Fruit fly (Drosophila melanogaster) whole organism, adult: ENCODE measurements around the gene Cda5.

ENCODE experiments used
- CG11617 ChIP-seq: fragments of 200-800 bp; sonication (Bioruptor generic); optimal IDR thresholded peaks from 2 replicates; lab custom pipeline; 2017; ENCODE audit warnings: mild to moderate bottlenecking, missing biosample characterization, missing genetic modification reagents, missing genetic modification characterization
- CG12768 ChIP-seq: fragments of 200-800 bp; sonication (Bioruptor generic); optimal IDR thresholded peaks from 2 replicates; lab custom pipeline; 2017; ENCODE audit warnings: missing biosample characterization, missing genetic modification characterization, mild to moderate bottlenecking, moderate library complexity, missing genetic modification reagents
- CG14711 ChIP-seq: fragments of 200-800 bp; sonication (Bioruptor generic); optimal IDR thresholded peaks from 2 replicates; lab custom pipeline; 2018; ENCODE audit warnings: missing biosample characterization, mild to moderate bottlenecking, missing genetic modification characterization, moderate library complexity
- CG1620 ChIP-seq: fragments of 200-800 bp; sonication (Bioruptor generic); optimal IDR thresholded peaks from 2 replicates; lab custom pipeline; 2016; ENCODE audit warnings: missing biosample characterization, missing genetic modification characterization
- CG33017 ChIP-seq: fragments of 200-800 bp; sonication (Bioruptor generic); optimal IDR thresholded peaks from 2 replicates; lab custom pipeline; 2018; ENCODE audit warnings: missing biosample characterization, mild to moderate bottlenecking, missing genetic modification characterization, moderate library complexity
- CG5204 ChIP-seq: fragments of 200-800 bp; sonication (Bioruptor generic); optimal IDR thresholded peaks from 2 replicates; lab custom pipeline; 2016; ENCODE audit warnings: missing biosample characterization, missing genetic modification characterization
- CG7045 ChIP-seq: fragments of 200-800 bp; sonication (Bioruptor generic); optimal IDR thresholded peaks from 2 replicates; lab custom pipeline; 2017; ENCODE audit warnings: missing biosample characterization, mild to moderate bottlenecking, missing genetic modification characterization
- CG7101 ChIP-seq: fragments of 200-800 bp; sonication (Bioruptor generic); optimal IDR thresholded peaks from 2 replicates; lab custom pipeline; 2018; ENCODE audit warnings: missing biosample characterization, mild to moderate bottlenecking, missing genetic modification characterization, moderate library complexity
- Clk ChIP-seq: fragments of 200-800 bp; sonication (Bioruptor generic); optimal IDR thresholded peaks from 2 replicates; lab custom pipeline; 2017; ENCODE audit warnings: missing biosample characterization, missing genetic modification characterization
- Crg-1 ChIP-seq: fragments of 200-800 bp; sonication (Bioruptor generic); optimal IDR thresholded peaks from 2 replicates; lab custom pipeline; 2016; ENCODE audit warnings: missing biosample characterization, missing genetic modification characterization
- Hr96 ChIP-seq: fragments of 200-800 bp; sonication (Bioruptor generic); optimal IDR thresholded peaks from 2 replicates; lab custom pipeline; 2016; ENCODE audit warnings: missing biosample characterization, missing genetic modification characterization
- Mnt ChIP-seq: fragments of 200-800 bp; sonication (Bioruptor generic); optimal IDR thresholded peaks from 2 replicates; lab custom pipeline; 2016; ENCODE audit warnings: missing biosample characterization, mild to moderate bottlenecking, missing genetic modification characterization
- bab1 ChIP-seq: fragments of 200-800 bp; sonication (Bioruptor generic); optimal IDR thresholded peaks from 3 replicates; lab custom pipeline; 2019; ENCODE audit warnings: missing biosample characterization, mild to moderate bottlenecking, missing genetic modification characterization, moderate library complexity
- cic ChIP-seq: fragments of 200-800 bp; sonication (Bioruptor generic); optimal IDR thresholded peaks from 2 replicates; lab custom pipeline; 2017; ENCODE audit warnings: missing biosample characterization, mild to moderate bottlenecking, missing genetic modification characterization, moderate library complexity
- cnc ChIP-seq, 2 experiments: fragments of >200 bp; optimal IDR thresholded peaks; 2 replicates each; lab custom pipeline; 2017
- kay ChIP-seq: fragments of 200-800 bp; sonication (Bioruptor generic); peaks from one replicate; lab custom pipeline; 2016; ENCODE audit warnings: missing biosample characterization, missing genetic modification characterization, borderline replicate concordance
- ovo ChIP-seq: fragments of 200-800 bp; sonication (Bioruptor generic); optimal IDR thresholded peaks from 2 replicates; lab custom pipeline; 2016; ENCODE audit warnings: missing biosample characterization, missing genetic modification characterization
- pad ChIP-seq: fragments of 200-800 bp; sonication (Bioruptor generic); optimal IDR thresholded peaks from 3 replicates; lab custom pipeline; 2017; ENCODE audit warnings: missing biosample characterization, missing genetic modification characterization, mild to moderate bottlenecking, moderate library complexity, missing genetic modification reagents
- tj ChIP-seq: fragments of 200-800 bp; sonication (Bioruptor generic); optimal IDR thresholded peaks from 3 replicates; lab custom pipeline; 2017; ENCODE audit warnings: missing biosample characterization, mild to moderate bottlenecking, missing genetic modification characterization, moderate library complexity
- toe ChIP-seq: fragments of 200-800 bp; sonication (Bioruptor generic); optimal IDR thresholded peaks from 2 replicates; lab custom pipeline; 2016; ENCODE audit warnings: missing biosample characterization, missing genetic modification characterization

Gene Cda5

dm6 chr2L:71869-72751, 6.9 kb upstream of the Cda5 start:
- TF ChIP-seq CG12768 (GFP tag; lab: Kevin White, UChicago) (no peak), cnc (optimal IDR thresholded peaks at IDR 0.05; lab: Kevin White, UChicago) (peak; percentile 65 to 67), CG7101 (tag; lab: Kevin White, UChicago) (peak; percentile 5), Mnt (GFP tag; lab: Kevin White, UChicago) (no peak), kay (GFP tag; lab: Kevin White, UChicago) (peak; percentile 90), bab1 (GFP tag; lab: Kevin White, UChicago) (peak; percentile 43), CG33017 (tag; lab: Kevin White, UChicago) (peak; percentile 32)

- TF ChIP-seq kay (GFP tag; lab: Kevin White, UChicago) (peak; percentile 86), cic (GFP tag; lab: Kevin White, UChicago) (peak; percentile 9), CG12768 (GFP tag; lab: Kevin White, UChicago) (no peak)
Measured at dm6 chr2L:71457-71856, 6.3 kb upstream of the Cda5 start, which contains the start of gene galectin. Gene galectin (plus strand): TSS chr2L:71757.

- no peak for TF ChIP-seq Hr96
- TF ChIP-seq kay (GFP tag; lab: Kevin White, UChicago): peak; percentile 46
Measured at dm6 chr2L:69560-69959, 4.4 kb upstream of the Cda5 start.

- peak; percentile 11 for TF ChIP-seq cic (GFP tag; lab: Kevin White, UChicago)
- TF ChIP-seq kay (GFP tag; lab: Kevin White, UChicago): peak; percentile 45
- no peak for TF ChIP-seq ovo (GFP tag; lab: Kevin White, UChicago)
Measured at dm6 chr2L:67279-67657, 2.1 kb upstream of the Cda5 start.

- TF ChIP-seq CG11617 (peak; percentile 68), CG7101 (tag; lab: Kevin White, UChicago) (peak; percentile 22), cnc (optimal IDR thresholded peaks at IDR 0.05; lab: Kevin White, UChicago) (no peak), Clk (no peak), cic (GFP tag; lab: Kevin White, UChicago) (peak; percentile 71), tj (GFP tag; lab: Kevin White, UChicago) (peak; percentile 70), kay (GFP tag; lab: Kevin White, UChicago) (peak; percentile 37), Mnt (GFP tag; lab: Kevin White, UChicago) (peak; percentile 30), Crg-1 (GFP tag; lab: Kevin White, UChicago) (no peak), CG12768 (GFP tag; lab: Kevin White, UChicago) (peak; percentile 37), ovo (GFP tag; lab: Kevin White, UChicago) (peak; percentile 19), Hr96 (no peak), CG1620 (peak; percentile 19), pad (peak; percentile 44), CG7045 (GFP tag; lab: Kevin White, UChicago) (peak; percentile 29)
Measured at dm6 chr2L:66369-67278, 1.4 kb upstream of the Cda5 start, which contains the start of gene dbr. Gene dbr (plus strand): TSS chr2L:66482.

- no peak for TF ChIP-seq CG12768 (GFP tag; lab: Kevin White, UChicago)
- no peak for TF ChIP-seq ovo (GFP tag; lab: Kevin White, UChicago)
- no peak for TF ChIP-seq kay (GFP tag; lab: Kevin White, UChicago)
- TF ChIP-seq CG7101 (tag; lab: Kevin White, UChicago): no peak
- no peak for TF ChIP-seq Hr96
- no peak for TF ChIP-seq toe (GFP tag; lab: Kevin White, UChicago)
- no peak for TF ChIP-seq Mnt (GFP tag; lab: Kevin White, UChicago)
- TF ChIP-seq pad: no peak
- no peak for TF ChIP-seq Crg-1 (GFP tag; lab: Kevin White, UChicago)
- TF ChIP-seq CG5204 (GFP tag; lab: Kevin White, UChicago): no peak
Measured at dm6 chr2L:59058-59603, 6.1 kb downstream of the Cda5 start.

dm6 chr2L:56865-57264, 8.3 kb downstream of the Cda5 start:
- TF ChIP-seq CG1620: no peak
- no peak for TF ChIP-seq pad
- TF ChIP-seq cnc (optimal IDR thresholded peaks at IDR 0.05; lab: Kevin White, UChicago): no peak
- no peak for TF ChIP-seq kay (GFP tag; lab: Kevin White, UChicago)
- TF ChIP-seq CG7101 (tag; lab: Kevin White, UChicago): no peak
- no peak for TF ChIP-seq tj (GFP tag; lab: Kevin White, UChicago)
- no peak for TF ChIP-seq Hr96
- TF ChIP-seq ovo (GFP tag; lab: Kevin White, UChicago): no peak
- TF ChIP-seq Mnt (GFP tag; lab: Kevin White, UChicago): no peak
- TF ChIP-seq CG7045 (GFP tag; lab: Kevin White, UChicago): no peak
- TF ChIP-seq Crg-1 (GFP tag; lab: Kevin White, UChicago): no peak
- no peak for TF ChIP-seq Clk
- no peak for TF ChIP-seq CG11617
- TF ChIP-seq CG33017 (tag; lab: Kevin White, UChicago): no peak
- no peak for TF ChIP-seq CG14711
- TF ChIP-seq bab1 (GFP tag; lab: Kevin White, UChicago): no peak
- no peak for TF ChIP-seq CG12768 (GFP tag; lab: Kevin White, UChicago)
